Fruit fly (Drosophila melanogaster): ENCODE results near the gene Lsp1beta.

Gene Lsp1beta

DNA sequence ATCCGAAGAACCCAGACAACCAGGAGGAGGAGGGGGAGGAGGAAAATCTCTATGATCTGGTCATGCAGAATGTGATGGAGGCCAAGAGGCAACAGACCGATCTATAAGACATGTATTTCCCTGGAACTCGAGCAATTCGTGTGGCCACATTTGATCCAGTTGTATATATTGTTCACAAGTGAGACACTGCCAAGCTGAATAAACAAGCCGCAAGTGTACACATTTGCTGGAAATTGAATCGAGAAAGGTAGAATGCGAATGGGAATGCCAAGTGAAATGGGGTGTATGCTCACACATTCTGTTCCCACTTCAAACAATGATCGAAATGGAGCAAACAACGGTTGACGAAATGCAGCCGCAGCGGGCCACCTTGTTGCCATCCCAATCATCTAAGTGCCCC, 42.3 kb upstream of the Lsp1beta start (continued):
- TF ChIP-seq CG14014 (GFP tag; IDR thresholded peaks at IDR 0.05) (0 out of 2 replicates have a peak, but pooled peaks have one; percentile 19), sens (GFP tag) (peak; percentile 82), CG8359 (GFP tag; optimal IDR thresholded peaks at IDR 0.05; ENCODE audit: borderline replicate concordance) (no peak), CG10543 (GFP tag; optimal IDR thresholded peaks at IDR 0.05) (peak; percentile 40), wek (GFP tag; optimal IDR thresholded peaks at IDR 0.05) (peak; percentile 25), Asciz (GFP tag; optimal IDR thresholded peaks at IDR 0.05) (peak; percentile 47), pfk (GFP tag; optimal IDR thresholded peaks at IDR 0.05) (peak; percentile 16)

DNA sequence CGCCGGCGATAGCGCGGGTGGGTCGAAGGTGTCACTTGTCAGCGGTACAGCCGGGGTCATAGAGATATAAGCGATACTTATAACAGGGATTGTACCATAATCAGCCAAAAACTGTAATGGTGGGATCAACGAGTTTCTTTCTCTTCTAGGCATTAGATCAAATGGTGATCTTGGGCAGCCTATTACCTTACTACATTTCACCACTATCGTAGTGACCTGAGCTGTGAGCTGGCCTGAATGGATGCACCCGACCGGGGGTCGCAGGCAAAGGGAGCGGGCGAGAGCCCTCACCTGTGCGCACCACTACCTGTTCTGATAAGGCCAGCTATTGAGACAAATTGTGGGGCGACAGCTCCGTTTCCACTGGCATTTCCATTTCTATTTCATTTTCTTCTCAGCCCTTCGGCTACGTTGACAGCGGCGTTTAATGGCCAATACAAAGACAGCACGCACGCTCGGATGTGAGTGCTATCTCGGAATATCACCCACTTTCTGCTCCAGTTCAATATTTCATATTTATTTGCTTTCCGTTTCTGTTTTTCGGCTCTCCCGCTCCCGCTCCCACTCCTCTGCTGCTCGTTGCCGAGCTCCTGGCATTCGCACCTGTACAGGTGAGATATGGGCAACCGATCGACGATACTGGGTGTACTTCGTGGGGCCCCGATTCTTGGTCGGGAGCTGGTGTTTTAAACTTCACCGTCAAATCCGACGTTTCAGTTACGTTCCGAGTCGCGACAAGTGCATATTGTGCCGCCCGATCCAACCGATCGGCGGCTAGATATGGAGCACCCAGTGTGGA, 41.4 kb upstream of the Lsp1beta start:
- TF ChIP-seq pita (GFP tag; optimal IDR thresholded peaks at IDR 0.05): no peak
- peak; percentile 29 for TF ChIP-seq emc (GFP tag; optimal IDR thresholded peaks at IDR 0.05)
- TF ChIP-seq CG4854 (GFP tag; optimal IDR thresholded peaks at IDR 0.05): peak; percentile 28
- TF ChIP-seq lov (optimal IDR thresholded peaks at IDR 0.05): no peak
- peak; percentile 81 for TF ChIP-seq lov (GFP tag; IDR thresholded peaks at IDR 0.05)
- TF ChIP-seq fd64A (GFP tag; optimal IDR thresholded peaks at IDR 0.05): peak; percentile 55
- peak; percentile 81; the same call in 2 of the 3 replicates for TF ChIP-seq jigr1 (GFP tag; IDR thresholded peaks at IDR 0.05)
- TF ChIP-seq CG10147 (GFP tag; optimal IDR thresholded peaks at IDR 0.05): peak; percentile 29
- TF ChIP-seq MTF-1 (GFP tag; optimal IDR thresholded peaks at IDR 0.05; ENCODE audit: borderline replicate concordance): peak; percentile 74
- no peak for TF ChIP-seq knrl (GFP tag; IDR thresholded peaks at IDR 0.05; ENCODE audit: partially characterized antibody)
- TF ChIP-seq ranshi (GFP tag; IDR thresholded peaks at IDR 0.05): peak; percentile 84
- no peak for TF ChIP-seq Poxn (GFP tag; IDR thresholded peaks at IDR 0.05)
- peak; percentile 78 for TF ChIP-seq CG6272 (GFP tag; IDR thresholded peaks at IDR 0.05)
- TF ChIP-seq tup (GFP tag; optimal IDR thresholded peaks at IDR 0.05): peak; percentile 40
- TF ChIP-seq zfh2 (GFP tag; optimal IDR thresholded peaks at IDR 0.05): peak; percentile 18
- TF ChIP-seq Ravus (GFP tag; IDR thresholded peaks at IDR 0.05): peak; percentile 5; the same call in 1 of the 2 replicates
- no peak for TF ChIP-seq dan (GFP tag; IDR thresholded peaks at IDR 0.05)
- no peak for TF ChIP-seq CG16813 (GFP tag; IDR thresholded peaks at IDR 0.05; ENCODE audit: partially characterized antibody)
- no peak for TF ChIP-seq sima (GFP tag; optimal IDR thresholded peaks at IDR 0.05)
- no peak for TF ChIP-seq pho (GFP tag; optimal IDR thresholded peaks at IDR 0.05)
- peak; percentile 53 for TF ChIP-seq her (GFP tag; optimal IDR thresholded peaks at IDR 0.05)
- TF ChIP-seq sd (tag; optimal IDR thresholded peaks at IDR 0.05): peak; percentile 21
- TF ChIP-seq CG11560 (tag; IDR thresholded peaks at IDR 0.05): peak; percentile 63; the same call in 1 of the 3 replicates
- peak; percentile 87 for TF ChIP-seq lab (GFP tag; optimal IDR thresholded peaks at IDR 0.05)
- TF ChIP-seq CG14965 (GFP tag; optimal IDR thresholded peaks at IDR 0.05; ENCODE audit: borderline replicate concordance): no peak
- TF ChIP-seq CG30431 (GFP tag; optimal IDR thresholded peaks at IDR 0.05): peak; percentile 81
- no peak for TF ChIP-seq CG4328 (GFP tag; optimal IDR thresholded peaks at IDR 0.05)
- peak; percentile 88 for TF ChIP-seq dmrt99B (tag; optimal IDR thresholded peaks at IDR 0.05)
- TF ChIP-seq Gsc (GFP tag; IDR thresholded peaks at IDR 0.05): peak; percentile 71
- TF ChIP-seq onecut (GFP tag; IDR thresholded peaks at IDR 0.05): peak; percentile 69
- TF ChIP-seq Trl (optimal IDR thresholded peaks at IDR 0.05): peak in 1 of 2 experiments; percentile 13
- peak; percentile 66 for TF ChIP-seq Trl (GFP tag; optimal IDR thresholded peaks at IDR 0.05)
- peak; percentile 8 for TF ChIP-seq CG33557 (GFP tag; optimal IDR thresholded peaks at IDR 0.05)
- peak; percentile 80 for TF ChIP-seq unpg (GFP tag; optimal IDR thresholded peaks at IDR 0.05)
- no peak for TF ChIP-seq en (GFP tag; optimal IDR thresholded peaks at IDR 0.05)
- peak; percentile 45 for TF ChIP-seq repo (GFP tag; optimal IDR thresholded peaks at IDR 0.05)
- no peak for TF ChIP-seq Dll (GFP tag; IDR thresholded peaks at IDR 0.05; ENCODE audit: partially characterized antibody)
- no peak for TF ChIP-seq CG2116 (GFP tag; optimal IDR thresholded peaks at IDR 0.05)
- peak; percentile 71 for TF ChIP-seq CG1024 (GFP tag; IDR thresholded peaks at IDR 0.05)
- peak; percentile 29 for TF ChIP-seq CG10274 (GFP tag; optimal IDR thresholded peaks at IDR 0.05)
- TF ChIP-seq CG10565 (GFP tag; optimal IDR thresholded peaks at IDR 0.05): peak; percentile 12

Data from whole organism, embryonic.